Worm (Caenorhabditis elegans) whole organism, L1 larva: ENCODE measurements around the gene pnn-1.

Source experiments
- C16A3.4 ChIP-seq: fragments of 150-350 bp; optimal IDR thresholded peaks from 2 replicates; lab custom pipeline; 2014; ENCODE audit warnings: missing biosample characterization, missing genetic modification characterization
- C34B4.2 ChIP-seq: sonication (generic microtip); optimal IDR thresholded peaks from 2 replicates; lab custom pipeline; 2017; ENCODE audit warnings: mild to moderate bottlenecking, missing genetic modification characterization, missing compliant biosample characterization
- Y116A8C.19 ChIP-seq: sonication (generic microtip); optimal IDR thresholded peaks from 2 replicates; lab custom pipeline; 2016; ENCODE audit warnings: missing compliant biosample characterization, missing genetic modification characterization, borderline replicate concordance
- ama-1 ChIP-seq: fragments of 150-350 bp; optimal IDR thresholded peaks from 2 replicates; lab custom pipeline; 2014
- ceh-8 ChIP-seq: fragments of 200-800 bp; sonication (Bioruptor generic); optimal IDR thresholded peaks from 2 replicates; lab custom pipeline; 2018; ENCODE audit warnings: mild to moderate bottlenecking, missing genetic modification characterization, moderate library complexity, missing compliant biosample characterization
- ceh-82 ChIP-seq, 3 experiments: fragments of 150-350 bp in 1 of 3; sonication (generic microtip) in 2 of 3; optimal IDR thresholded peaks; 2 replicates each; lab custom pipeline; 2014 to 2017; ENCODE audit warnings: missing biosample characterization in 3 of 3, missing genetic modification characterization in 3 of 3
- ceh-90 ChIP-seq: sonication (generic microtip); optimal IDR thresholded peaks from 2 replicates; lab custom pipeline; 2016; ENCODE audit warnings: missing genetic modification characterization, missing compliant biosample characterization
- ces-1 ChIP-seq: fragments of 150-350 bp; optimal IDR thresholded peaks from 2 replicates; lab custom pipeline; 2014; ENCODE audit warnings: missing biosample characterization, missing genetic modification reagents, missing genetic modification characterization
- efl-1 ChIP-seq, 4 experiments: fragments of 150-350 bp; optimal IDR thresholded peaks in 3 of 4; peaks in 1 of 4; 1 replicate in 1 of 4; 2 replicates in 3 of 4; lab custom pipeline; 2014; ENCODE audit warnings: missing biosample characterization in 2 of 4, missing genetic modification characterization in 2 of 4, missing genetic modification reagents in 2 of 4
- efl-3 ChIP-seq: fragments of 200-800 bp; sonication (Bioruptor generic); optimal IDR thresholded peaks from 2 replicates; lab custom pipeline; 2018; ENCODE audit warnings: mild to moderate bottlenecking, missing genetic modification characterization, missing compliant biosample characterization
- elt-3 ChIP-seq, 6 experiments: fragments of 150-350 bp in 1 of 6; sonication (generic microtip); optimal IDR thresholded peaks; 2 replicates each; lab custom pipeline; 2017 to 2018; ENCODE audit warnings: missing biosample characterization in 6 of 6, missing genetic modification characterization in 6 of 6, inconsistent platforms in 1 of 6
- ets-5 ChIP-seq: fragments of 200-800 bp; sonication (Bioruptor generic); IDR thresholded peaks from 2 replicates; pipeline ENCODE4 v1.3.6; 2022; ENCODE audit warnings: missing genetic modification characterization, missing compliant biosample characterization
- fkh-10 ChIP-seq: sonication (generic microtip); optimal IDR thresholded peaks from 2 replicates; lab custom pipeline; 2017; ENCODE audit warnings: missing biosample characterization, missing genetic modification reagents, missing genetic modification characterization
- hlh-4 ChIP-seq: sonication (generic microtip); optimal IDR thresholded peaks from 2 replicates; lab custom pipeline; 2016; ENCODE audit warnings: mild to moderate bottlenecking, missing genetic modification characterization, missing compliant biosample characterization
- lin-14 ChIP-seq: fragments of 200-800 bp; sonication (Bioruptor generic); optimal IDR thresholded peaks from 2 replicates; lab custom pipeline; 2018; ENCODE audit warnings: mild to moderate bottlenecking, missing genetic modification characterization, moderate library complexity, missing compliant biosample characterization
- lin-15B ChIP-seq: fragments of 150-350 bp; sonication (generic microtip); optimal IDR thresholded peaks from 3 replicates; lab custom pipeline; 2014; ENCODE audit warnings: missing biosample characterization, missing genetic modification characterization
- nhr-12 ChIP-seq: sonication (generic microtip); optimal IDR thresholded peaks from 2 replicates; lab custom pipeline; 2017; ENCODE audit warnings: missing biosample characterization, missing genetic modification characterization
- nhr-28 ChIP-seq: fragments of 150-350 bp; optimal IDR thresholded peaks from 2 replicates; lab custom pipeline; 2014; ENCODE audit warnings: missing biosample characterization, missing genetic modification characterization
- nhr-85 ChIP-seq: sonication (generic microtip); peaks from one replicate; lab custom pipeline; 2016; ENCODE audit warnings: missing genetic modification characterization, inconsistent platforms, missing compliant biosample characterization
- pqm-1 ChIP-seq: sonication (generic microtip); optimal IDR thresholded peaks from 3 replicates; lab custom pipeline; 2017; ENCODE audit warnings: missing biosample characterization, missing genetic modification characterization
- rnt-1 ChIP-seq: sonication (generic microtip); optimal IDR thresholded peaks from 2 replicates; lab custom pipeline; 2016; ENCODE audit warnings: mild to moderate bottlenecking, missing genetic modification characterization, moderate library complexity, missing compliant biosample characterization
- snu-23 ChIP-seq: sonication (generic microtip); optimal IDR thresholded peaks from 2 replicates; lab custom pipeline; 2016; ENCODE audit warnings: missing genetic modification characterization, missing compliant biosample characterization
- sox-4 ChIP-seq: sonication (generic microtip); optimal IDR thresholded peaks from 2 replicates; lab custom pipeline; 2016; ENCODE audit warnings: missing genetic modification characterization, missing compliant biosample characterization
- sup-37 ChIP-seq: fragments of 200-800 bp; sonication (Bioruptor generic); optimal IDR thresholded peaks from 2 replicates; lab custom pipeline; 2018; ENCODE audit warnings: mild to moderate bottlenecking, missing genetic modification characterization, missing compliant biosample characterization
- tbx-2 ChIP-seq: sonication (generic microtip); optimal IDR thresholded peaks from 2 replicates; lab custom pipeline; 2016; ENCODE audit warnings: missing genetic modification characterization, missing compliant biosample characterization
- vab-15 ChIP-seq: sonication (generic microtip); optimal IDR thresholded peaks from 2 replicates; lab custom pipeline; 2017; ENCODE audit warnings: missing genotype, mild to moderate bottlenecking, missing genetic modification characterization, missing compliant biosample characterization
- zip-4 ChIP-seq: fragments of 200-800 bp; sonication (Bioruptor generic); optimal IDR thresholded peaks from 2 replicates; lab custom pipeline; 2018; ENCODE audit warnings: mild to moderate bottlenecking, missing genetic modification characterization, moderate library complexity, missing compliant biosample characterization
- ztf-11 ChIP-seq, 2 experiments: sonication (generic microtip); optimal IDR thresholded peaks; 2 replicates each; lab custom pipeline; 2016 to 2017; ENCODE audit warnings: missing genetic modification characterization in 2 of 2, missing biosample characterization in 1 of 2, missing compliant biosample characterization in 1 of 2

pnn-1 gene

DNA sequence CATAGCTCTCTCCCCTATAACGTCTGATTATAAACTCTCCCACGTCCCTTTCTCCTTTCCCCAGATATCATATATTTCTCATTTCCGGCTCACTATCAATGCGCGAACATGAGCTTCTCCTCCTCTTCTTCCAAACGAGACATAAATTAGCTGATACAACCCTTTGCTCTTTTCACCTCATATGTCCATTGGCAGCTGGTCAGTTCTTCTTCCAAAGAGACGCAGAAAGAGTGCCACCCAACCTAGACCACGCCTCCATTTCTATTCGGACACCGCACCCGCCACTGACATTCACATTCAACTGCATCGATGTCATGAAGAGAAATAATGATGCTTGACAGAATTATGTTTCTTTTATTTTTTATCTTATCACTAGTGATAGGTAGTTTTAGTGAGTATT is 47.9 kb downstream of the pnn-1 start, which contains the start of gene fmi-1:
Gene fmi-1 (plus strand): TSS at position 301 of the 400 bp plus-strand sequence.
- no peak for TF ChIP-seq fkh-10 (GFP tag; lab: Kevin White, UChicago)
- TF ChIP-seq rnt-1 (tag; lab: Kevin White, UChicago), result no peak
- no peak for TF ChIP-seq snu-23 (GFP tag; lab: Kevin White, UChicago)
- no peak for TF ChIP-seq ztf-11 (tag; optimal IDR thresholded peaks at IDR 0.05; lab: Kevin White, UChicago)
- TF ChIP-seq C16A3.4 (tag; lab: Kevin White, UChicago), result no peak
- no peak for TF ChIP-seq sup-37 (GFP tag; lab: Kevin White, UChicago)
- no peak for TF ChIP-seq ceh-90 (tag; lab: Kevin White, UChicago)
- no peak for TF ChIP-seq efl-3 (GFP tag; lab: Kevin White, UChicago)
- no peak for TF ChIP-seq zip-4 (GFP tag; lab: Kevin White, UChicago)
- no peak for TF ChIP-seq ces-1 (GFP tag; lab: Kevin White, UChicago)
- no peak for TF ChIP-seq elt-3 (tag; optimal IDR thresholded peaks at IDR 0.05; lab: Kevin White, UChicago)
- TF ChIP-seq ceh-82 (tag; optimal IDR thresholded peaks at IDR 0.05; lab: Kevin White, UChicago), result no peak
- no peak for TF ChIP-seq nhr-28 (tag; lab: Kevin White, UChicago)
- no peak for TF ChIP-seq efl-1 (optimal IDR thresholded peaks at IDR 0.05; lab: Kevin White, UChicago)
- no peak for TF ChIP-seq efl-1 (GFP tag; optimal IDR thresholded peaks at IDR 0.05 in 1 of 2; lab: Kevin White, UChicago)
- TF ChIP-seq sox-4, result no peak

DNA sequence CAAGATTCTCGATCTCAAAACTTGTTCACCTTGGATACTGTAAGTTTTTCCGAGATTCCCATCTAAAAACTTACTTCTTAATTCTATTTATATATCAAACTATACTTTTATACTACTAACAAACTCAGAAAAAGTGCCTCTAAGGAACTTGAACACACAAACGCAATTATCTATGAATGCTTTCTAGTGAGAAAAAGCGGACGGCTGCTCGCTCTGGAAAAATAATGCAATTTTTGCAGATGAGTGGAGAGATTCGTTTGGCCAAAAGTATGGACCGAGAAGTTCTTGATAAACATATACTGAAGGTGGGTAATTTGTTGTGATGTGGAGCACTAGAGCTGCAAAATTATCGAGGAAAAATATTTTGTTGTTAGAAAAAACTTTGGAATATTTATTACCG is 49.1 kb downstream of the pnn-1 start:
- TF ChIP-seq hlh-4 (tag; lab: Kevin White, UChicago), result no peak
- TF ChIP-seq nhr-85, result no peak
- no peak for TF ChIP-seq nhr-28 (tag; lab: Kevin White, UChicago)
- no peak for TF ChIP-seq ceh-90 (tag; lab: Kevin White, UChicago)
- no peak for TF ChIP-seq ama-1
- TF ChIP-seq ets-5 (GFP tag; lab: Robert Waterston, UW), result no peak
- TF ChIP-seq pqm-1 (tag; lab: Kevin White, UChicago), result no peak
- TF ChIP-seq ceh-8 (GFP tag; lab: Kevin White, UChicago), result no peak
- TF ChIP-seq vab-15 (tag; lab: Kevin White, UChicago), result no peak
- no peak for TF ChIP-seq lin-15B (tag; lab: Kevin White, UChicago)
- TF ChIP-seq, all 84 proteins: peak for 0

DNA sequence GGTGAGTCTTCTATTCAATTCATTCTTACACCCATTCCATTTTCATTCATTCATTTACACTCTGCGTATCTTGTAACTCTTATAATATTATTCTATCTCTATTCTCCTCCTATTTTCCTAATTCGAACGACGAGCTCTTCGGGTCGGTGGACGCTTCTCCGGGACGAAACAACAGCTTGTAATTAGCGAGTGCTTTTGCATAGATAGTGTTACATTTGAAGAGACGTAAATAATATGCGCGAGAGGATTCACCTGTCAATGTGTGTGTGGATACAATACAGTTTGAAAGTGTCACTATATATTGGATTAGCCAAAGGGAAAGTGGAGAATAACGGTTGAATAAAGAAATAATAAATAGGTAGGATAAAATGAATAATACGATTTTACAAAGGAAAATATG is 49.7 kb downstream of the pnn-1 start:
- no peak for TF ChIP-seq Y116A8C.19
- TF ChIP-seq pqm-1 (tag; lab: Kevin White, UChicago), result no peak
- TF ChIP-seq snu-23 (GFP tag; lab: Kevin White, UChicago), result no peak
- TF ChIP-seq C34B4.2 (tag; lab: Kevin White, UChicago), result no peak

- TF ChIP-seq tbx-2 (tag; lab: Kevin White, UChicago), result peak; percentile 6
- no peak for TF ChIP-seq snu-23 (GFP tag; lab: Kevin White, UChicago)
These were observed 50.6 kb downstream of the pnn-1 start for ce11 chrV:13021540-13021939.

DNA sequence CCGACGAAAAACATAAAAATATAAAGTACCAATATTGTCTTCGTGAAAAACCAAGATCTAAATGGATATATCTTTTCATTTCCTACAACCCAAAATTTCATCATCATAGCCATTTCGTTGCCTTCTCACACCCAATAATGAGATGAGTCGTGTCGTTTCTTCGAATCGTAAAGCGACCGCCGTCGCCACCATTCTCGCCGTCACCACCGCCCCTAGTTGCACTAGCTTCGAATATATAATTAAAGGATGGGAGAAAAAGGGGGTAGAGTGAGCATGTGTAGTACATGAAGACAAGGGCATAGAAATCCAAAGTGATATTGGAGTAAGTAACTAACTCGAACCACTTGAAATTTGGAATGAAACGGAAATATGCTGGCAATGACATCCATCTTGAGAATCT is 51.4 kb downstream of the pnn-1 start:
- TF ChIP-seq lin-14 (GFP tag; lab: Kevin White, UChicago), result peak; percentile 9
- no peak for TF ChIP-seq nhr-12
- no peak for TF ChIP-seq lin-15B (tag; lab: Kevin White, UChicago)
- TF ChIP-seq, all 84 proteins: peak for 1
